Fruit fly (Drosophila melanogaster) whole organism, adult: ENCODE results near the gene CG42450.
A peak's percentile ranks its signal among the peaks of the same experiment; 100 is the strongest.

Experiments
- CG11617 ChIP-seq: fragments of 200-800 bp; sonication (Bioruptor generic); optimal IDR thresholded peaks from 2 replicates; lab custom pipeline; 2017; ENCODE audit warnings: mild to moderate bottlenecking, missing biosample characterization, missing genetic modification reagents, missing genetic modification characterization
- CG12768 ChIP-seq: fragments of 200-800 bp; sonication (Bioruptor generic); optimal IDR thresholded peaks from 2 replicates; lab custom pipeline; 2017; ENCODE audit warnings: missing biosample characterization, missing genetic modification characterization, mild to moderate bottlenecking, moderate library complexity, missing genetic modification reagents
- CG1620 ChIP-seq: fragments of 200-800 bp; sonication (Bioruptor generic); optimal IDR thresholded peaks from 2 replicates; lab custom pipeline; 2016; ENCODE audit warnings: missing biosample characterization, missing genetic modification characterization
- CG33017 ChIP-seq: fragments of 200-800 bp; sonication (Bioruptor generic); optimal IDR thresholded peaks from 2 replicates; lab custom pipeline; 2018; ENCODE audit warnings: missing biosample characterization, mild to moderate bottlenecking, missing genetic modification characterization, moderate library complexity
- CG5204 ChIP-seq: fragments of 200-800 bp; sonication (Bioruptor generic); optimal IDR thresholded peaks from 2 replicates; lab custom pipeline; 2016; ENCODE audit warnings: missing biosample characterization, missing genetic modification characterization
- CG7045 ChIP-seq: fragments of 200-800 bp; sonication (Bioruptor generic); optimal IDR thresholded peaks from 2 replicates; lab custom pipeline; 2017; ENCODE audit warnings: missing biosample characterization, mild to moderate bottlenecking, missing genetic modification characterization
- CG7101 ChIP-seq: fragments of 200-800 bp; sonication (Bioruptor generic); optimal IDR thresholded peaks from 2 replicates; lab custom pipeline; 2018; ENCODE audit warnings: missing biosample characterization, mild to moderate bottlenecking, missing genetic modification characterization, moderate library complexity
- Mnt ChIP-seq: fragments of 200-800 bp; sonication (Bioruptor generic); optimal IDR thresholded peaks from 2 replicates; lab custom pipeline; 2016; ENCODE audit warnings: missing biosample characterization, mild to moderate bottlenecking, missing genetic modification characterization
- bab1 ChIP-seq: fragments of 200-800 bp; sonication (Bioruptor generic); optimal IDR thresholded peaks from 3 replicates; lab custom pipeline; 2019; ENCODE audit warnings: missing biosample characterization, mild to moderate bottlenecking, missing genetic modification characterization, moderate library complexity
- cic ChIP-seq: fragments of 200-800 bp; sonication (Bioruptor generic); optimal IDR thresholded peaks from 2 replicates; lab custom pipeline; 2017; ENCODE audit warnings: missing biosample characterization, mild to moderate bottlenecking, missing genetic modification characterization, moderate library complexity
- cnc ChIP-seq, 2 experiments: fragments of >200 bp; optimal IDR thresholded peaks; 2 replicates each; lab custom pipeline; 2017
- kay ChIP-seq: fragments of 200-800 bp; sonication (Bioruptor generic); peaks from one replicate; lab custom pipeline; 2016; ENCODE audit warnings: missing biosample characterization, missing genetic modification characterization, borderline replicate concordance

DNA sequence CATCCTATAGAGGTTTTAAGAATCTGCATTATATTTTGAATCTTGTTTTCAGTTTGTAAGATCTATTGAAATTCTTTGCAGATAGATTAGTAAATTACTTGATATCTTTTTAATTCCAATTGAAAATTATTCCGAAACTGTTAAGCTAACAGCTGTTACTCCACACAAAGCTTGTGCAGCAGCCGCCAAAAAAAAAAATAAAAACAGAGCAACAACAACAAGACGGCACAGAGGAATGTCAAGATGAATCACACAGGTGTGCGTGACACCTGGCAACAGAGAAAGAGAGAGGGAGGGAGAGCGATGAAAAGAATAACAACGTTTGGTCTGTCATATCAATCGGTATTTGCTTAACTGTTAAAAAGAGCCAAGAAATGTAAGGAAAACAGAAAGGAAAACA is 21.9 kb downstream of the CG42450 start:
- no peak for TF ChIP-seq kay (GFP tag; lab: Kevin White, UChicago)
- peak; percentile 23 for TF ChIP-seq CG7101 (tag; lab: Kevin White, UChicago)
- no peak for TF ChIP-seq cic (GFP tag; lab: Kevin White, UChicago)
- TF ChIP-seq CG7045 (GFP tag; lab: Kevin White, UChicago): no peak
- no peak for TF ChIP-seq CG5204 (GFP tag; lab: Kevin White, UChicago)
- TF ChIP-seq CG33017 (tag; lab: Kevin White, UChicago): no peak
- TF ChIP-seq Mnt (GFP tag; lab: Kevin White, UChicago): no peak
- no peak for TF ChIP-seq bab1 (GFP tag; lab: Kevin White, UChicago)
- TF ChIP-seq CG12768 (GFP tag; lab: Kevin White, UChicago): no peak
- no peak for TF ChIP-seq cnc (optimal IDR thresholded peaks at IDR 0.05; lab: Kevin White, UChicago)
- TF ChIP-seq CG11617 (GFP tag; lab: Kevin White, UChicago): no peak
- TF ChIP-seq CG1620 (GFP tag; lab: Kevin White, UChicago): no peak
